Fruit fly (Drosophila melanogaster) whole organism, embryonic: Measurements from ENCODE around the gene CG10376.

ENCODE experiments used
- Aef1 ChIP-seq: fragments of 200-800 bp; sonication (Bioruptor generic); IDR thresholded peaks from 3 replicates; pipeline ENCODE4 v1.3.6; 2022; ENCODE audit warnings: missing biosample characterization, missing genetic modification characterization
- BtbVII ChIP-seq: fragments of 200-800 bp; sonication (Bioruptor generic); optimal IDR thresholded peaks from 3 replicates; lab custom pipeline; 2017; ENCODE audit warnings: missing biosample characterization, mild to moderate bottlenecking, missing genetic modification characterization
- CG12071 ChIP-seq: fragments of 200-800 bp; sonication (Bioruptor generic); optimal IDR thresholded peaks from 3 replicates; lab custom pipeline; 2018; ENCODE audit warnings: missing biosample characterization, mild to moderate bottlenecking, missing genetic modification characterization
- CG12104 ChIP-seq: fragments of 200-800 bp; sonication (Bioruptor generic); optimal IDR thresholded peaks from 3 replicates; lab custom pipeline; 2016; ENCODE audit warnings: missing biosample characterization, missing genetic modification characterization
- CG12236 ChIP-seq: fragments of 200-800 bp; sonication (Bioruptor generic); optimal IDR thresholded peaks from 2 replicates; lab custom pipeline; 2016; ENCODE audit warnings: missing biosample characterization, missing genetic modification characterization
- CG1233 ChIP-seq: fragments of 200-800 bp; sonication (Bioruptor generic); optimal IDR thresholded peaks from 4 replicates; lab custom pipeline; 2018; ENCODE audit warnings: missing biosample characterization, mild to moderate bottlenecking, missing genetic modification characterization
- CG12391 ChIP-seq: fragments of 200-800 bp; sonication (Bioruptor generic); optimal IDR thresholded peaks from 3 replicates; lab custom pipeline; 2018; ENCODE audit warnings: missing biosample characterization, mild to moderate bottlenecking, missing genetic modification characterization, moderate library complexity
- CG12942 ChIP-seq: fragments of 200-800 bp; sonication (Bioruptor generic); optimal IDR thresholded peaks from 3 replicates; lab custom pipeline; 2016; ENCODE audit warnings: missing biosample characterization, missing genetic modification characterization
- CG17359 ChIP-seq: fragments of 200-800 bp; sonication (Bioruptor generic); optimal IDR thresholded peaks from 3 replicates; lab custom pipeline; 2018; ENCODE audit warnings: missing biosample characterization, mild to moderate bottlenecking, missing genetic modification characterization, moderate library complexity
- CG17568 ChIP-seq: fragments of 200-800 bp; sonication (Bioruptor generic); optimal IDR thresholded peaks from 2 replicates; lab custom pipeline; 2018; ENCODE audit warnings: missing biosample characterization, mild to moderate bottlenecking, missing genetic modification characterization, moderate library complexity
- CG17612 ChIP-seq: fragments of 200-800 bp; sonication (Bioruptor generic); IDR thresholded peaks from 2 replicates; pipeline ENCODE4 v1.3.6; 2022; ENCODE audit warnings: missing biosample characterization, missing genetic modification characterization
- CG2678 ChIP-seq: fragments of 200-800 bp; sonication (Bioruptor generic); optimal IDR thresholded peaks from 3 replicates; lab custom pipeline; 2019; ENCODE audit warnings: missing biosample characterization, mild to moderate bottlenecking, missing genetic modification characterization, moderate library complexity
- CG30403 ChIP-seq: fragments of 200-800 bp; sonication (Bioruptor generic); optimal IDR thresholded peaks from 3 replicates; lab custom pipeline; 2016; ENCODE audit warnings: missing biosample characterization, missing genetic modification characterization
- CG3281 ChIP-seq: fragments of 200-800 bp; sonication (Bioruptor generic); optimal IDR thresholded peaks from 3 replicates; lab custom pipeline; 2017; ENCODE audit warnings: missing biosample characterization, mild to moderate bottlenecking, missing genetic modification characterization
- CG33213 ChIP-seq: fragments of 200-800 bp; sonication (Bioruptor generic); optimal IDR thresholded peaks from 3 replicates; lab custom pipeline; 2016; ENCODE audit warnings: missing biosample characterization, missing genetic modification characterization
- CG33557 ChIP-seq: fragments of 200-800 bp; sonication (Bioruptor generic); optimal IDR thresholded peaks from 2 replicates; lab custom pipeline; 2019; ENCODE audit warnings: missing biosample characterization, mild to moderate bottlenecking, missing genetic modification characterization, moderate library complexity
- CG4328 ChIP-seq: fragments of 200-800 bp; sonication (Bioruptor generic); optimal IDR thresholded peaks from 3 replicates; lab custom pipeline; 2017; ENCODE audit warnings: missing biosample characterization, missing genetic modification reagents, missing genetic modification characterization
- CG4854 ChIP-seq: fragments of 200-800 bp; sonication (Bioruptor generic); optimal IDR thresholded peaks from 2 replicates; lab custom pipeline; 2016; ENCODE audit warnings: missing biosample characterization, missing genetic modification characterization, inconsistent platforms
- CG6683 ChIP-seq: fragments of 200-800 bp; sonication (Bioruptor generic); optimal IDR thresholded peaks from 2 replicates; lab custom pipeline; 2017; ENCODE audit warnings: missing biosample characterization, mild to moderate bottlenecking, missing genetic modification characterization, missing genetic modification reagents
- CG6791 ChIP-seq: fragments of 200-800 bp; sonication (Bioruptor generic); IDR thresholded peaks from 3 replicates; pipeline ENCODE4 v1.3.6; 2022; ENCODE audit warnings: missing biosample characterization, missing genetic modification characterization; ENCODE audit not compliant: partially characterized antibody
- CG8290 ChIP-seq, 3 experiments: fragments of 200-800 bp; sonication (Bioruptor generic); optimal IDR thresholded peaks; 2 replicates each; lab custom pipeline; 2016 to 2019; ENCODE audit warnings: missing biosample characterization in 3 of 3, missing genetic modification characterization in 3 of 3, mild to moderate bottlenecking in 2 of 3, moderate library complexity in 1 of 3
- CG9876 ChIP-seq: fragments of 200-800 bp; sonication (Bioruptor generic); optimal IDR thresholded peaks from 2 replicates; lab custom pipeline; 2016; ENCODE audit warnings: missing biosample characterization, missing genetic modification characterization
- CTCF ChIP-seq: fragments of 200-800 bp; sonication (Bioruptor generic); optimal IDR thresholded peaks from 2 replicates; lab custom pipeline; 2017; ENCODE audit warnings: missing biosample characterization, mild to moderate bottlenecking, missing genetic modification characterization, moderate library complexity
- Ets97D ChIP-seq: fragments of 200-800 bp; sonication (Bioruptor generic); optimal IDR thresholded peaks from 3 replicates; lab custom pipeline; 2016; ENCODE audit warnings: missing biosample characterization, missing genetic modification characterization
- Hmr ChIP-seq: fragments of 200-800 bp; sonication (Bioruptor generic); optimal IDR thresholded peaks from 3 replicates; lab custom pipeline; 2017; ENCODE audit warnings: mild to moderate bottlenecking, missing biosample characterization, missing genetic modification reagents, missing genetic modification characterization
- Hmx ChIP-seq: fragments of 200-800 bp; sonication (Bioruptor generic); optimal IDR thresholded peaks from 2 replicates; lab custom pipeline; 2016; ENCODE audit warnings: missing biosample characterization, missing genetic modification characterization
- NK7.1 ChIP-seq: fragments of 200-800 bp; sonication (Bioruptor generic); optimal IDR thresholded peaks from 3 replicates; lab custom pipeline; 2016; ENCODE audit warnings: missing biosample characterization, missing genetic modification characterization
- Neu2 ChIP-seq: fragments of 200-800 bp; sonication (Bioruptor generic); optimal IDR thresholded peaks from 3 replicates; lab custom pipeline; 2016; ENCODE audit warnings: missing biosample characterization, missing genetic modification characterization, borderline replicate concordance
- Pdp1 ChIP-seq, 2 experiments: fragments of 200-800 bp; sonication (Bioruptor generic); optimal IDR thresholded peaks; 3 replicates each; lab custom pipeline; 2016; ENCODE audit warnings: missing biosample characterization in 2 of 2, missing genetic modification characterization in 2 of 2, mild to moderate bottlenecking in 1 of 2, moderate library complexity in 1 of 2
- Ptx1 ChIP-seq: fragments of 200-800 bp; sonication (Bioruptor generic); IDR thresholded peaks from 2 replicates; pipeline ENCODE4 v1.3.6; 2022; ENCODE audit warnings: missing biosample characterization, missing genetic modification characterization
- Stat92E ChIP-seq, 3 experiments: fragments of >200 bp in 2 of 3; fragments of 200-800 bp in 1 of 3; sonication (Bioruptor generic) in 1 of 3; optimal IDR thresholded peaks; 2 replicates each; lab custom pipeline; 2017 to 2019; ENCODE audit warnings: missing biosample characterization in 3 of 3, missing genetic modification characterization in 3 of 3, mild to moderate bottlenecking in 1 of 3, moderate library complexity in 1 of 3
- Xrp1 ChIP-seq: fragments of 200-800 bp; sonication (Bioruptor generic); IDR thresholded peaks from 2 replicates; pipeline ENCODE4 v1.3.6; 2022; ENCODE audit warnings: missing biosample characterization, missing genetic modification characterization
- abd-A ChIP-seq: fragments of 200-800 bp; sonication (Bioruptor generic); optimal IDR thresholded peaks from 3 replicates; lab custom pipeline; 2019; ENCODE audit warnings: missing biosample characterization, mild to moderate bottlenecking, missing genetic modification characterization, moderate library complexity
- ap ChIP-seq: fragments of 200-800 bp; sonication (Bioruptor generic); IDR thresholded peaks from 2 replicates; pipeline ENCODE4 v1.3.6; 2022; ENCODE audit warnings: missing biosample characterization, missing genetic modification characterization
- cato ChIP-seq: fragments of 200-800 bp; sonication (Bioruptor generic); optimal IDR thresholded peaks from 2 replicates; lab custom pipeline; 2016; ENCODE audit warnings: missing biosample characterization, missing genetic modification characterization, borderline replicate concordance
- crol ChIP-seq: fragments of 200-800 bp; sonication (Bioruptor generic); IDR thresholded peaks from 2 replicates; pipeline ENCODE4 v1.3.6; 2022; ENCODE audit warnings: missing biosample characterization, missing genetic modification characterization
- crp ChIP-seq, 2 experiments: fragments of 200-800 bp; sonication (Bioruptor generic); optimal IDR thresholded peaks; 2 replicates in 1 of 2; 3 replicates in 1 of 2; lab custom pipeline; 2017; ENCODE audit warnings: missing biosample characterization in 2 of 2, missing genetic modification characterization in 2 of 2, mild to moderate bottlenecking in 1 of 2, moderate library complexity in 1 of 2
- dysf ChIP-seq: fragments of 200-800 bp; sonication (Bioruptor generic); IDR thresholded peaks from 3 replicates; pipeline ENCODE4 v1.3.6; 2022; ENCODE audit warnings: missing biosample characterization, missing genetic modification characterization
- gro ChIP-seq: fragments of 200-800 bp; sonication (Bioruptor generic); optimal IDR thresholded peaks from 2 replicates; lab custom pipeline; 2016; ENCODE audit warnings: missing biosample characterization, missing genetic modification characterization
- ham ChIP-seq: fragments of 200-800 bp; sonication (Bioruptor generic); IDR thresholded peaks from 2 replicates; pipeline ENCODE4 v1.3.6; 2022; ENCODE audit warnings: missing biosample characterization, missing genetic modification characterization
- hkb ChIP-seq, 2 experiments: fragments of 200-800 bp in 1 of 2; fragments of >200 bp in 1 of 2; sonication (Bioruptor generic) in 1 of 2; IDR thresholded peaks in 1 of 2; optimal IDR thresholded peaks in 1 of 2; 2 replicates each; pipeline versions ENCODE4 v1.3.6 to Lab custom; 2017 to 2022; ENCODE audit warnings: missing biosample characterization in 1 of 2, missing genetic modification characterization in 1 of 2
- hth ChIP-seq: fragments of >200 bp; optimal IDR thresholded peaks from 2 replicates; lab custom pipeline; 2017; ENCODE audit warnings: inconsistent platforms
- nerfin-1 ChIP-seq: fragments of 200-800 bp; sonication (Bioruptor generic); optimal IDR thresholded peaks from 3 replicates; lab custom pipeline; 2019; ENCODE audit warnings: missing biosample characterization, mild to moderate bottlenecking, missing genetic modification characterization, moderate library complexity
- nom ChIP-seq: fragments of 200-800 bp; sonication (Bioruptor generic); optimal IDR thresholded peaks from 2 replicates; lab custom pipeline; 2017; ENCODE audit warnings: missing biosample characterization, missing genetic modification characterization, mild to moderate bottlenecking, moderate library complexity, missing genetic modification reagents
- pfk ChIP-seq: fragments of 200-800 bp; sonication (Bioruptor generic); optimal IDR thresholded peaks from 2 replicates; lab custom pipeline; 2018; ENCODE audit warnings: missing biosample characterization, mild to moderate bottlenecking, missing genetic modification characterization, moderate library complexity
- pho ChIP-seq: fragments of 200-800 bp; sonication (Bioruptor generic); optimal IDR thresholded peaks from 2 replicates; lab custom pipeline; 2016; ENCODE audit warnings: missing biosample characterization, missing genetic modification characterization
- pzg ChIP-seq: fragments of 200-800 bp; sonication (Bioruptor generic); optimal IDR thresholded peaks from 3 replicates; lab custom pipeline; 2018; ENCODE audit warnings: missing biosample characterization, mild to moderate bottlenecking, missing genetic modification characterization, moderate library complexity
- schlank ChIP-seq: fragments of 200-800 bp; sonication (Bioruptor generic); optimal IDR thresholded peaks from 2 replicates; lab custom pipeline; 2018; ENCODE audit warnings: missing biosample characterization, mild to moderate bottlenecking, missing genetic modification characterization
- vnd ChIP-seq: fragments of 200-800 bp; sonication (Bioruptor generic); IDR thresholded peaks from 3 replicates; pipeline ENCODE4 v1.3.6; 2022; ENCODE audit warnings: missing biosample characterization, missing genetic modification characterization; ENCODE audit not compliant: partially characterized antibody
- zfh1 ChIP-seq: fragments of 200-800 bp; sonication (Bioruptor generic); IDR thresholded peaks from 3 replicates; pipeline ENCODE4 v1.3.6; 2022; ENCODE audit warnings: missing biosample characterization, missing genetic modification characterization

The CG10376 gene

DNA sequence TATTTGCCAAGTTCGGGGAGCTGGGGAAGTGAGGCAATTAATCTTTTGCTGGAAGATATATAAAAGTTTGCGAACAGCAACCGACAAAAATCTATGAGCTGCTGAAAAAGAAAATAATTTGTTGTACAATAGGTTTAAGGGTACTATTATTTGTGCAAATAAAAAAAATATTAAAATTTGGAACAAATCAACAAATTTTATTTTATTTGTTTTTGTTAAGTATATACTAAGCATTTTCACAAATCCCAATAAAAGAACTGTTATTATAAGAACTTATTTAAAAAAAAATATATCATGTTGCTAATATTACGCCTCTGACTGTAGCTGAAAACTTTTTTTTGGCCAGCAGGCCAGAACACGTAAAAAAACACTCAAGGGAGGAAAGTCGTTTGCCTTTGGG lies 44.8 kb downstream of the CG10376 start (continued):
- TF ChIP-seq ham (no peak), CG12071 (GFP tag; lab: Kevin White, UChicago) (no peak), CG2678 (tag; lab: Kevin White, UChicago) (peak; percentile 72), CG17612 (GFP tag; lab: Robert Waterston, UW) (no peak), Neu2 (GFP tag; lab: Kevin White, UChicago) (no peak), crol (no peak), CG1233 (GFP tag; lab: Kevin White, UChicago) (no peak), Hmx (GFP tag; lab: Kevin White, UChicago) (no peak), pzg (no peak), CG8290 (GFP tag; optimal IDR thresholded peaks at IDR 0.05; lab: Kevin White, UChicago) (no peak), CG8290 (tag; optimal IDR thresholded peaks at IDR 0.05; lab: Kevin White, UChicago) (no peak), CG6683 (GFP tag; lab: Kevin White, UChicago) (peak; percentile 9), CG12236 (GFP tag; lab: Kevin White, UChicago) (no peak), CG9876 (no peak), NK7.1 (GFP tag; lab: Kevin White, UChicago) (no peak), CG12104 (peak; percentile 4), CG12942 (GFP tag; lab: Kevin White, UChicago) (no peak), CG4328 (GFP tag; lab: Kevin White, UChicago) (no peak), CG3281 (GFP tag; lab: Kevin White, UChicago) (peak; percentile 55), Aef1 (GFP tag; lab: Robert Waterston, UW) (no peak), cato (GFP tag; lab: Kevin White, UChicago) (no peak), vnd (no peak), CG4854 (GFP tag; lab: Kevin White, UChicago) (no peak), ap (no peak), Hmr (GFP tag; lab: Kevin White, UChicago) (peak; percentile 23), Stat92E (GFP tag; optimal IDR thresholded peaks at IDR 0.05; lab: Kevin White, UChicago) (no peak), CG30403 (GFP tag; lab: Kevin White, UChicago) (peak; percentile 34), hth (no peak), nom (GFP tag; lab: Kevin White, UChicago) (no peak), CG6791 (no peak), BtbVII (GFP tag; lab: Kevin White, UChicago) (peak; percentile 8), zfh1 (no peak), schlank (tag; lab: Kevin White, UChicago) (no peak), abd-A (tag; lab: Kevin White, UChicago) (no peak), crp (GFP tag; optimal IDR thresholded peaks at IDR 0.05; lab: Kevin White, UChicago) (no peak), pfk (no peak), CG33557 (no peak), Ets97D (no peak), pho (GFP tag; lab: Kevin White, UChicago) (no peak), CG12391 (tag; lab: Kevin White, UChicago) (no peak), Xrp1 (peak; percentile 25; the same call in 1 of the 2 replicates), Ptx1 (GFP tag; lab: Robert Waterston, UW) (no peak), CG17359 (tag; lab: Kevin White, UChicago) (peak; percentile 28), nerfin-1 (tag; lab: Kevin White, UChicago) (no peak), hkb (optimal IDR thresholded peaks at IDR 0.05; lab: Kevin White, UChicago) (no peak), hkb (GFP tag; IDR thresholded peaks at IDR 0.05; lab: Robert Waterston, UW) (peak; percentile 48; the same call in 1 of the 2 replicates), dysf (GFP tag; lab: Robert Waterston, UW) (no peak), Pdp1 (GFP tag; optimal IDR thresholded peaks at IDR 0.05; lab: Kevin White, UChicago) (no peak), gro (GFP tag; lab: Kevin White, UChicago) (no peak), CTCF (GFP tag; lab: Kevin White, UChicago) (no peak), CG33213 (GFP tag; lab: Kevin White, UChicago) (no peak), CG17568 (GFP tag; lab: Kevin White, UChicago) (no peak)
